Worm (Caenorhabditis elegans): ENCODE data around the gene T22D1.18.

T22D1.18 gene

DNA sequence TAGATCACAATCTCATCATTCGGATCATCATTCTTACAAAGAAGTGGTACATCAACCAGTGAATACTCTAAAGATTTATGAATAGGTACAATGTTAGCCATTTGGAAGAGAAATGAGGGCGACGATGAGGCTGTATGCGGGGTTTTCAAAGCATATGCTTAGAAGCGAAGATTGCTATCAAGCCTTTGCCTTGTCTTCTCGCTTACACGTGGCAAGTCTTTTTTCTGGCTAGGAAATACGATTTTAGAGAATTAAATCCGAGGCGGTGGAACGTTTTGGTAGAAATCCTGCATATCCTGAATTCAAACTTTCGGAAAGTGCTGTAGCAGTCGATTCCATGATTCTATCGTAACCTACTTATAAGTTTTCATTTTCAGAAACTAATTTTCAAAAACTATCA is at the start of gene T22D1.18:
Gene T22D1.18, minus strand, starts transcription at position 101 of the 400 bp plus-strand sequence.
- TF ChIP-seq unc-39 (tag; optimal IDR thresholded peaks at IDR 0.05), result no peak
- no peak for TF ChIP-seq elt-1 (tag; optimal IDR thresholded peaks at IDR 0.05)

ce11 chrIV:6965192-6965591 is 45.2 kb upstream of the T22D1.18 start, which contains the start of gene ZK381.2:
TSS of gene ZK381.2 (plus strand) at chrIV:6965492.
- no peak for TF ChIP-seq nhr-28 (tag; optimal IDR thresholded peaks at IDR 0.05)
- TF ChIP-seq nhr-25 (tag; optimal IDR thresholded peaks at IDR 0.05), result no peak
- TF ChIP-seq snpc-4 (tag; optimal IDR thresholded peaks at IDR 0.05), result no peak
- TF ChIP-seq nhr-12 (tag; optimal IDR thresholded peaks at IDR 0.05), result no peak
- no peak for TF ChIP-seq jun-1 (tag; optimal IDR thresholded peaks at IDR 0.05)
- no peak for TF ChIP-seq elt-1 (tag; optimal IDR thresholded peaks at IDR 0.05)
- TF ChIP-seq nhr-11 (tag; optimal IDR thresholded peaks at IDR 0.05), result no peak
- TF ChIP-seq mml-1 (tag; optimal IDR thresholded peaks at IDR 0.05), result no peak
- no peak for TF ChIP-seq egl-5 (tag; optimal IDR thresholded peaks at IDR 0.05)
- TF ChIP-seq mdl-1 (tag; optimal IDR thresholded peaks at IDR 0.05), result no peak
- TF ChIP-seq eor-1 (tag; optimal IDR thresholded peaks at IDR 0.05), result no peak
- no peak for TF ChIP-seq hmg-11 (tag; optimal IDR thresholded peaks at IDR 0.05)
- TF ChIP-seq ceh-28 (tag; optimal IDR thresholded peaks at IDR 0.05), result no peak

DNA sequence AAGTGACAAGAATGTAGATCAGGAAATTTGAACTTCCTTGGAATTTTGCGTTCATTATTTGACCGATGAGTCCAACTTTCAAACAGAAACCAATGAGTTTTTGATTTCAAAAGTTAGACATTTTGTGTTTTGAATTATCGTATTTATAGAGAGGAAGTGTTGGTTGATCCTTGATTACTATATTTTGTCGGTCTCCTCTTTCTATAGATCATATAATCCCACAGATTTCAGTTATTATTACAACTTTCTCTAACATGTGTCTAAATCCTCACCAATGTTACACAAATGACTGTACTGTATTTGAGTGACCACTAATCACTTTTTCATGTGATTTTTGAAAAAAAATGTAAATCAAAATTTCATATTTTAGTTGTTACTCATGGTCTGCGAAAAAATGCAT is 44.5 kb upstream of the T22D1.18 start, which contains the start of gene B0478.3:
Gene B0478.3, minus strand, starts transcription at position 101 of the 400 bp plus-strand sequence.
- TF ChIP-seq ceh-28 (tag; optimal IDR thresholded peaks at IDR 0.05) (no peak), elt-1 (tag; optimal IDR thresholded peaks at IDR 0.05) (no peak), skn-1 (tag; optimal IDR thresholded peaks at IDR 0.05) (no peak), nhr-25 (tag; optimal IDR thresholded peaks at IDR 0.05) (no peak), nhr-28 (tag; optimal IDR thresholded peaks at IDR 0.05) (no peak), nhr-237 (tag; optimal IDR thresholded peaks at IDR 0.05) (no peak), nhr-23 (tag; optimal IDR thresholded peaks at IDR 0.05) (no peak), sea-2 (GFP tag; optimal IDR thresholded peaks at IDR 0.05) (no peak), ztf-4 (tag; optimal IDR thresholded peaks at IDR 0.05) (no peak), mml-1 (tag; optimal IDR thresholded peaks at IDR 0.05) (no peak), elt-2 (tag; optimal IDR thresholded peaks at IDR 0.05) (no peak), mdl-1 (tag; optimal IDR thresholded peaks at IDR 0.05) (no peak)

ce11 chrIV:6959483-6959882 is 39.5 kb upstream of the T22D1.18 start:
- TF ChIP-seq ztf-11 (tag; optimal IDR thresholded peaks at IDR 0.05) (no peak), ceh-16 (tag; optimal IDR thresholded peaks at IDR 0.05) (no peak), sea-2 (GFP tag; optimal IDR thresholded peaks at IDR 0.05) (no peak), hmg-11 (tag; optimal IDR thresholded peaks at IDR 0.05) (peak; percentile 46), ama-1 (optimal IDR thresholded peaks at IDR 0.05) (no peak), ztf-4 (tag; optimal IDR thresholded peaks at IDR 0.05) (no peak), R02D3.7 (tag; optimal IDR thresholded peaks at IDR 0.05) (no peak), nfya-1 (tag; optimal IDR thresholded peaks at IDR 0.05; ENCODE audit: insufficient read depth) (peak; percentile 47), nhr-28 (tag; optimal IDR thresholded peaks at IDR 0.05) (no peak), egl-5 (tag; optimal IDR thresholded peaks at IDR 0.05) (no peak), nhr-77 (tag; optimal IDR thresholded peaks at IDR 0.05) (no peak), nhr-67 (tag; optimal IDR thresholded peaks at IDR 0.05) (no peak), elt-3 (tag; optimal IDR thresholded peaks at IDR 0.05) (no peak), mdl-1 (tag; optimal IDR thresholded peaks at IDR 0.05) (no peak)

DNA sequence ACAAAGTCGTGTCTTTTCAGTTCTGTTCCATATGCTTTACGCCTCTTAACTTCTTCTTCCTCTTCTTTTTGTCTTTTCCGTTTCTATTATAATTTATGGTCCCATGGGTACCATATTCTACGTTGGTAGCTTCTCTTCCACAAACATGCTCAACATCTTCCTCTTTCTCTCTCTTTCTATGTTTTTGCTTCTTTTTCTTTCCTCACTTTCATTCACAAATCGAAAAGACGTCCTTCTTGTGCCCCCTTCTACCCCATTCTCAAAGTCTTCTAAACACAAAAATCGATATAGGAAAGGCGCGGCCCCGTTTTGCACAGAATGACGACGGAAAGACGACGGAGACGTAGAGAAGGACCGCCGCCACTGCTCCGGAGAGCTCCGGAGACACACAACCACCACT is 38.7 kb upstream of the T22D1.18 start:
- TF ChIP-seq nhr-76 (tag; optimal IDR thresholded peaks at IDR 0.05) (no peak), nhr-11 (tag; optimal IDR thresholded peaks at IDR 0.05) (no peak), elt-2 (tag; optimal IDR thresholded peaks at IDR 0.05) (no peak), pha-4 (tag; optimal IDR thresholded peaks at IDR 0.05) (no peak), nfya-1 (tag; optimal IDR thresholded peaks at IDR 0.05; ENCODE audit: insufficient read depth) (peak; percentile 62), pqm-1 (tag; optimal IDR thresholded peaks at IDR 0.05) (no peak), unc-62 (GFP tag; optimal IDR thresholded peaks at IDR 0.05) (no peak), egl-5 (tag; optimal IDR thresholded peaks at IDR 0.05) (no peak), R02D3.7 (tag; optimal IDR thresholded peaks at IDR 0.05) (no peak), ceh-28 (tag; optimal IDR thresholded peaks at IDR 0.05) (peak; percentile 2), lin-39 (tag; optimal IDR thresholded peaks at IDR 0.05) (peak; percentile 50), daf-12 (tag; optimal IDR thresholded peaks at IDR 0.05) (no peak), snpc-4 (tag; optimal IDR thresholded peaks at IDR 0.05) (no peak), fkh-2 (tag; optimal IDR thresholded peaks at IDR 0.05) (no peak), elt-1 (tag; optimal IDR thresholded peaks at IDR 0.05) (peak; percentile 35)
